Worm (Caenorhabditis elegans): ENCODE results near the gene mpk-2.

- TF ChIP-seq ama-1 (optimal IDR thresholded peaks at IDR 0.05) (no peak), tbx-37 (GFP tag; conservative IDR thresholded peaks at IDR 0.05) (no peak), scrt-1 (GFP tag; IDR thresholded peaks at IDR 0.05) (no peak), flt-1 (GFP tag; IDR thresholded peaks at IDR 0.05) (no peak), B0310.2 (tag; optimal IDR thresholded peaks at IDR 0.05) (no peak), hmbx-1 (tag; optimal IDR thresholded peaks at IDR 0.05) (no peak)
Observed at ce11 chrII:5156983-5157382, 53.1 kb downstream of the mpk-2 start, which contains the start of gene msp-45.
